Worm (Caenorhabditis elegans): ENCODE results near the gene nhr-150.

The nhr-150 gene

ce11 chrV:15433654-15434053, 47.6 kb downstream of the nhr-150 start:
- TF ChIP-seq aptf-2 (GFP tag; conservative IDR thresholded peaks at IDR 0.05) (peak; percentile 18; the same call in 1 of the 2 replicates), hsf-1 (GFP tag; IDR thresholded peaks at IDR 0.05) (peak; percentile 35; the same call in 1 of the 2 replicates), egl-18 (GFP tag; IDR thresholded peaks at IDR 0.05) (peak; percentile 72; the same call in 1 of the 2 replicates), cebp-2 (GFP tag; IDR thresholded peaks at IDR 0.05) (0 out of 2 replicates have a peak, but pooled peaks have one; percentile 57), nhr-120 (GFP tag; IDR thresholded peaks at IDR 0.05) (peak; percentile 88; the same call in 1 of the 2 replicates), madf-8 (GFP tag; conservative IDR thresholded peaks at IDR 0.05) (peak; percentile 38; the same call in 1 of the 2 replicates)

- TF ChIP-seq nhr-27 (tag; optimal IDR thresholded peaks at IDR 0.05) (no peak), B0261.1 (tag; optimal IDR thresholded peaks at IDR 0.05) (no peak), ZK185.1 (tag; optimal IDR thresholded peaks at IDR 0.05; ENCODE audit: poor library complexity, severe bottlenecking) (no peak), ceh-100 (GFP tag; IDR thresholded peaks at IDR 0.05) (no peak), mel-28 (tag; optimal IDR thresholded peaks at IDR 0.05; ENCODE audit: borderline replicate concordance) (no peak), lir-1 (GFP tag; conservative IDR thresholded peaks at IDR 0.05) (no peak), hmg-1.2 (GFP tag; IDR thresholded peaks at IDR 0.05) (no peak), tbp1 (GFP tag; optimal IDR thresholded peaks at IDR 0.05) (no peak)
These were observed 48.8 kb downstream of the nhr-150 start, which contains the start of gene T26H5.8 for ce11 chrV:15432457-15432856. TSS of gene T26H5.8 (minus strand) at chrV:15432726.

ce11 chrV:15431322-15432052, 49.8 kb downstream of the nhr-150 start:
- TF ChIP-seq rpc-1 (optimal IDR thresholded peaks at IDR 0.05), result no peak
- no peak for TF ChIP-seq rpc-1 (tag; optimal IDR thresholded peaks at IDR 0.05)
- no peak for TF ChIP-seq efl-1 (GFP tag; optimal IDR thresholded peaks at IDR 0.05)
- 0 out of 2 replicates have a peak, but pooled peaks have one; percentile 66 for TF ChIP-seq lag-1 (GFP tag; IDR thresholded peaks at IDR 0.05)
- TF ChIP-seq attf-3 (GFP tag; conservative IDR thresholded peaks at IDR 0.05), result 0 out of 2 replicates have a peak, but pooled peaks have one; percentile 14
- no peak for TF ChIP-seq attf-5 (GFP tag; optimal IDR thresholded peaks at IDR 0.05)
- TF ChIP-seq tbp1 (GFP tag; optimal IDR thresholded peaks at IDR 0.05), result no peak
- TF ChIP-seq F55B11.4 (tag; optimal IDR thresholded peaks at IDR 0.05; ENCODE audit: borderline replicate concordance, insufficient read depth), result peak; percentile 20
- 0 out of 2 replicates have a peak, but pooled peaks have one; percentile 61 for TF ChIP-seq aptf-2 (GFP tag; conservative IDR thresholded peaks at IDR 0.05)
- peak; percentile 63; the same call in 1 of the 2 replicates for TF ChIP-seq ztf-6 (GFP tag; IDR thresholded peaks at IDR 0.05)
- no peak for TF ChIP-seq K11D2.4 (GFP tag; IDR thresholded peaks at IDR 0.05)
- no peak for TF ChIP-seq xnd-1 (tag; optimal IDR thresholded peaks at IDR 0.05)
- 0 out of 2 replicates have a peak, but pooled peaks have one; percentile 35 for TF ChIP-seq nfya-2 (GFP tag; IDR thresholded peaks at IDR 0.05)
- TF ChIP-seq bed-1 (GFP tag; IDR thresholded peaks at IDR 0.05), result 0 out of 2 replicates have a peak, but pooled peaks have one; percentile 12

Measured in whole organism, young adult.